Fruit fly (Drosophila melanogaster) whole organism, embryonic: Measurements from ENCODE around the gene CG11353.
A peak's percentile ranks its signal among the peaks of the same experiment; 100 is the strongest.

Experiments used
- CG8478 ChIP-seq: fragments of >200 bp; optimal IDR thresholded peaks from 2 replicates; lab custom pipeline; 2018
- E2f2 ChIP-seq: fragments of 200-800 bp; sonication (Bioruptor generic); IDR thresholded peaks from 2 replicates; pipeline ENCODE4 v1.3.6; 2022; ENCODE audit warnings: missing biosample characterization, missing genetic modification characterization
- Ets65A ChIP-seq: fragments of 200-800 bp; sonication (Bioruptor generic); peaks from one replicate; lab custom pipeline; 2016; ENCODE audit warnings: missing biosample characterization, missing genetic modification characterization
- Hr39 ChIP-seq: fragments of >200 bp; optimal IDR thresholded peaks from 2 replicates; lab custom pipeline; 2017

The CG11353 gene

DNA sequence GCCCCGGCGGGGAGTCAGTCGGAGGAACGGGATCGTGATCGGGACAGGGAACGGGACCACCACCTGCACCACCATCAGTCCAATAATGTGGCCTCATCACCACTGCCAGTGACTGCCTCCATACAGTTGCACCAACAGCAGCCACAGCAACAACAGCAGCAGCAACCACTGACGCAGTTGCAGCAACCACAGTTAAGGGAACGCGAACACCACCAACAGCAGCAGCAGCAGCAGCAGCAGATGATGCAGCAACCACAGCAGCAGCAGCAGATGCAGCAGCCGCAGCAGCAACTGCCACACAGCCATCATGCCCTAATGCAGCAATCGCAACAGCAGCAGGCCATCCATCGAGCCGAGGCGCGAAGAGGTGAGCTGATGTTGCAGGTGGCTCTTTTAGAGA, 42.4 kb downstream of the CG11353 start:
- TF ChIP-seq Ets65A (GFP tag; lab: Kevin White, UChicago) = peak; percentile 78
- TF ChIP-seq CG8478 (lab: Kevin White, UChicago) = peak; percentile 19
- no peak for TF ChIP-seq E2f2 (GFP tag; lab: Robert Waterston, UW)
- TF ChIP-seq Hr39 = peak; percentile 27
